Fruit fly (Drosophila melanogaster) whole organism, embryonic: ENCODE results near the gene flw.

Source experiments
- CG10209 ChIP-seq: fragments of 200-800 bp; sonication (Bioruptor generic); optimal IDR thresholded peaks from 3 replicates; lab custom pipeline; 2017; ENCODE audit warnings: missing biosample characterization, mild to moderate bottlenecking, missing genetic modification characterization, missing genetic modification reagents
- CG10959 ChIP-seq: fragments of 200-800 bp; sonication (Bioruptor generic); IDR thresholded peaks from 2 replicates; pipeline ENCODE4 v1.3.6; 2022; ENCODE audit warnings: missing biosample characterization, missing genetic modification characterization
- CG11695 ChIP-seq: fragments of 200-800 bp; sonication (Bioruptor generic); IDR thresholded peaks from 3 replicates; pipeline ENCODE4 v1.3.6; 2022; ENCODE audit warnings: missing biosample characterization, missing genetic modification characterization
- CG13287 ChIP-seq: fragments of 200-800 bp; sonication (Bioruptor generic); IDR thresholded peaks from 2 replicates; pipeline ENCODE4 v1.3.6; 2022; ENCODE audit warnings: missing biosample characterization, missing genetic modification characterization; ENCODE audit not compliant: partially characterized antibody
- CG13424 ChIP-seq: fragments of 200-800 bp; sonication (Bioruptor generic); optimal IDR thresholded peaks from 2 replicates; lab custom pipeline; 2019; ENCODE audit warnings: missing biosample characterization, mild to moderate bottlenecking, missing genetic modification characterization, moderate library complexity
- CG13894 ChIP-seq: fragments of 200-800 bp; sonication (Bioruptor generic); optimal IDR thresholded peaks from 3 replicates; lab custom pipeline; 2018; ENCODE audit warnings: missing biosample characterization, mild to moderate bottlenecking, missing genetic modification characterization, moderate library complexity
- CG15011 ChIP-seq: fragments of 200-800 bp; sonication (Bioruptor generic); optimal IDR thresholded peaks from 3 replicates; lab custom pipeline; 2018; ENCODE audit warnings: missing biosample characterization, mild to moderate bottlenecking, missing genetic modification characterization
- CG1647 ChIP-seq: fragments of 200-800 bp; sonication (Bioruptor generic); optimal IDR thresholded peaks from 3 replicates; lab custom pipeline; 2016; ENCODE audit warnings: missing biosample characterization, missing genetic modification characterization
- CG17359 ChIP-seq: fragments of 200-800 bp; sonication (Bioruptor generic); optimal IDR thresholded peaks from 3 replicates; lab custom pipeline; 2018; ENCODE audit warnings: missing biosample characterization, mild to moderate bottlenecking, missing genetic modification characterization, moderate library complexity
- CG17361 ChIP-seq: fragments of 200-800 bp; sonication (Bioruptor generic); IDR thresholded peaks from 3 replicates; pipeline ENCODE4 v1.3.6; 2022; ENCODE audit warnings: missing biosample characterization, missing genetic modification characterization
- CG18262 ChIP-seq: fragments of 200-800 bp; optimal IDR thresholded peaks from 3 replicates; lab custom pipeline; 2019; ENCODE audit warnings: missing biosample characterization, mild to moderate bottlenecking, missing genetic modification characterization, moderate library complexity
- CG2120 ChIP-seq: fragments of 200-800 bp; sonication (Bioruptor generic); optimal IDR thresholded peaks from 3 replicates; lab custom pipeline; 2016; ENCODE audit warnings: missing biosample characterization, missing genetic modification characterization
- CG34422 ChIP-seq: fragments of 200-800 bp; sonication (Bioruptor generic); IDR thresholded peaks from 3 replicates; pipeline ENCODE4 v1.3.6; 2022; ENCODE audit warnings: missing biosample characterization, missing genetic modification characterization
- CG6813 ChIP-seq: fragments of 200-800 bp; sonication (Bioruptor generic); optimal IDR thresholded peaks from 2 replicates; lab custom pipeline; 2017; ENCODE audit warnings: missing biosample characterization, missing genetic modification characterization, mild to moderate bottlenecking, moderate library complexity, missing genetic modification reagents
- CG7372 ChIP-seq: fragments of 200-800 bp; sonication (Bioruptor generic); IDR thresholded peaks from 2 replicates; pipeline ENCODE4 v1.3.6; 2022; ENCODE audit warnings: missing biosample characterization, missing genetic modification characterization
- CG9817 ChIP-seq: fragments of 200-800 bp; sonication (Bioruptor generic); optimal IDR thresholded peaks from 2 replicates; lab custom pipeline; 2018; ENCODE audit warnings: missing biosample characterization, mild to moderate bottlenecking, missing genetic modification characterization, moderate library complexity
- CG9932 ChIP-seq: fragments of 200-800 bp; sonication (Bioruptor generic); IDR thresholded peaks from 2 replicates; pipeline ENCODE4 v1.3.6; 2022; ENCODE audit warnings: missing biosample characterization, missing genetic modification characterization
- Deaf1 ChIP-seq: fragments of 200-800 bp; optimal IDR thresholded peaks from 3 replicates; lab custom pipeline; 2019; ENCODE audit warnings: missing biosample characterization, mild to moderate bottlenecking, missing genetic modification characterization, moderate library complexity
- Dek ChIP-seq: fragments of 200-800 bp; sonication (Bioruptor generic); optimal IDR thresholded peaks from 3 replicates; lab custom pipeline; 2019; ENCODE audit warnings: missing biosample characterization, mild to moderate bottlenecking, missing genetic modification characterization, moderate library complexity
- E2f1 ChIP-seq: fragments of 200-800 bp; sonication (Bioruptor generic); IDR thresholded peaks from 2 replicates; pipeline ENCODE4 v1.3.6; 2022; ENCODE audit warnings: missing biosample characterization, missing genetic modification characterization
- Fer1 ChIP-seq: fragments of 200-800 bp; sonication (Bioruptor generic); optimal IDR thresholded peaks from 2 replicates; lab custom pipeline; 2017; ENCODE audit warnings: missing biosample characterization, mild to moderate bottlenecking, missing genetic modification characterization
- HmgZ ChIP-seq: fragments of 200-800 bp; sonication (Bioruptor generic); optimal IDR thresholded peaks from 2 replicates; lab custom pipeline; 2018; ENCODE audit warnings: missing biosample characterization, mild to moderate bottlenecking, missing genetic modification characterization
- MBD-R2 ChIP-seq: fragments of 200-800 bp; sonication (Bioruptor generic); IDR thresholded peaks from 2 replicates; pipeline ENCODE4 v1.3.6; 2022; ENCODE audit warnings: missing biosample characterization, missing genetic modification characterization
- NC2β ChIP-seq: fragments of 200-800 bp; sonication (Bioruptor generic); optimal IDR thresholded peaks from 2 replicates; lab custom pipeline; 2016; ENCODE audit warnings: missing biosample characterization, missing genetic modification characterization
- Rfx ChIP-seq: fragments of 200-800 bp; sonication (Bioruptor generic); IDR thresholded peaks from 2 replicates; pipeline ENCODE4 v1.3.6; 2022; ENCODE audit warnings: missing biosample characterization, missing genetic modification characterization
- Ssrp ChIP-seq: fragments of 200-800 bp; sonication (Bioruptor generic); optimal IDR thresholded peaks from 2 replicates; lab custom pipeline; 2018; ENCODE audit warnings: missing biosample characterization, mild to moderate bottlenecking, missing genetic modification characterization, moderate library complexity
- TFAM ChIP-seq: fragments of 200-800 bp; sonication (Bioruptor generic); optimal IDR thresholded peaks from 2 replicates; lab custom pipeline; 2017; ENCODE audit warnings: missing biosample characterization, missing genetic modification characterization, inconsistent platforms
- Taf1 ChIP-seq: fragments of 200-800 bp; sonication (Bioruptor generic); IDR thresholded peaks from 2 replicates; pipeline ENCODE4 v1.3.6; 2022; ENCODE audit warnings: missing biosample characterization, missing genetic modification characterization
- Xrp1 ChIP-seq: fragments of 200-800 bp; sonication (Bioruptor generic); IDR thresholded peaks from 2 replicates; pipeline ENCODE4 v1.3.6; 2022; ENCODE audit warnings: missing biosample characterization, missing genetic modification characterization
- bab2 ChIP-seq: fragments of 200-800 bp; sonication (Bioruptor generic); optimal IDR thresholded peaks from 2 replicates; lab custom pipeline; 2016; ENCODE audit warnings: missing biosample characterization, missing genetic modification characterization
- dysf ChIP-seq: fragments of 200-800 bp; sonication (Bioruptor generic); IDR thresholded peaks from 3 replicates; pipeline ENCODE4 v1.3.6; 2022; ENCODE audit warnings: missing biosample characterization, missing genetic modification characterization
- gsb ChIP-seq: fragments of 200-800 bp; sonication (Bioruptor generic); IDR thresholded peaks from 2 replicates; pipeline ENCODE4 v1.3.6; 2022; ENCODE audit warnings: missing biosample characterization, missing genetic modification characterization
- klu ChIP-seq: fragments of 200-800 bp; sonication (Bioruptor generic); IDR thresholded peaks from 2 replicates; pipeline ENCODE4 v1.3.6; 2022; ENCODE audit warnings: missing biosample characterization, missing genetic modification characterization
- lab ChIP-seq: fragments of 200-800 bp; sonication (Bioruptor generic); optimal IDR thresholded peaks from 3 replicates; lab custom pipeline; 2017; ENCODE audit warnings: missing biosample characterization, missing genetic modification characterization, mild to moderate bottlenecking, moderate library complexity, missing genetic modification reagents
- lilli ChIP-seq: fragments of 200-800 bp; sonication (Bioruptor generic); optimal IDR thresholded peaks from 3 replicates; lab custom pipeline; 2016; ENCODE audit warnings: missing biosample characterization, missing genetic modification characterization
- lmd ChIP-seq: fragments of 200-800 bp; sonication (Bioruptor generic); IDR thresholded peaks from 2 replicates; pipeline ENCODE4 v1.3.6; 2022; ENCODE audit warnings: missing biosample characterization, missing genetic modification characterization
- lov ChIP-seq, 2 experiments: fragments of 200-800 bp in 1 of 2; fragments of >200 bp in 1 of 2; sonication (Bioruptor generic) in 1 of 2; IDR thresholded peaks in 1 of 2; optimal IDR thresholded peaks in 1 of 2; 2 replicates in 1 of 2; 3 replicates in 1 of 2; pipeline versions ENCODE4 v1.3.6 to Lab custom; 2017 to 2022; ENCODE audit warnings: missing biosample characterization in 1 of 2, missing genetic modification characterization in 1 of 2
- mirr ChIP-seq: fragments of 200-800 bp; sonication (Bioruptor generic); optimal IDR thresholded peaks from 3 replicates; lab custom pipeline; 2018; ENCODE audit warnings: missing biosample characterization, mild to moderate bottlenecking, missing genetic modification characterization
- pan ChIP-seq, 4 experiments: fragments of >200 bp in 3 of 4; fragments of 200-800 bp in 1 of 4; sonication (Bioruptor generic) in 1 of 4; optimal IDR thresholded peaks in 3 of 4; IDR thresholded peaks in 1 of 4; 2 replicates each; pipeline versions ENCODE4 v1.3.6 to Lab custom; 2017 to 2022; ENCODE audit warnings: missing biosample characterization in 2 of 4, missing genetic modification characterization in 2 of 4, mixed read lengths in 1 of 4
- prd ChIP-seq, 3 experiments: fragments of >200 bp in 2 of 3; fragments of 200-800 bp in 1 of 3; sonication (Bioruptor generic) in 1 of 3; optimal IDR thresholded peaks in 2 of 3; IDR thresholded peaks in 1 of 3; 2 replicates in 2 of 3; 3 replicates in 1 of 3; pipeline versions ENCODE4 v1.3.6 to Lab custom; 2017 to 2022; ENCODE audit warnings: missing biosample characterization in 1 of 3, missing genetic modification characterization in 1 of 3
- pum ChIP-seq: fragments of 200-800 bp; sonication (Bioruptor generic); optimal IDR thresholded peaks from 2 replicates; lab custom pipeline; 2016; ENCODE audit warnings: missing biosample characterization, missing genetic modification characterization
- ranshi ChIP-seq: fragments of 200-800 bp; sonication (Bioruptor generic); IDR thresholded peaks from 2 replicates; pipeline ENCODE4 v1.3.6; 2022; ENCODE audit warnings: missing biosample characterization, missing genetic modification characterization
- row ChIP-seq: fragments of 200-800 bp; sonication (Bioruptor generic); IDR thresholded peaks from 3 replicates; pipeline ENCODE4 v1.3.6; 2022; ENCODE audit warnings: missing biosample characterization, missing genetic modification characterization
- scrt ChIP-seq: fragments of 200-800 bp; sonication (Bioruptor generic); optimal IDR thresholded peaks from 2 replicates; lab custom pipeline; 2018; ENCODE audit warnings: missing biosample characterization, mild to moderate bottlenecking, missing genetic modification characterization, moderate library complexity
- sug ChIP-seq: fragments of 200-800 bp; optimal IDR thresholded peaks from 2 replicates; lab custom pipeline; 2019; ENCODE audit warnings: missing biosample characterization, mild to moderate bottlenecking, missing genetic modification characterization, moderate library complexity
- unpg ChIP-seq: fragments of 200-800 bp; sonication (Bioruptor generic); optimal IDR thresholded peaks from 3 replicates; lab custom pipeline; 2018; ENCODE audit warnings: missing biosample characterization, mild to moderate bottlenecking, missing genetic modification characterization, moderate library complexity
- zf30C ChIP-seq: fragments of 200-800 bp; sonication (Bioruptor generic); optimal IDR thresholded peaks from 3 replicates; lab custom pipeline; 2018; ENCODE audit warnings: missing biosample characterization, mild to moderate bottlenecking, missing genetic modification characterization

Gene flw

dm6 chrX:10397514-10398133 is 11.9 kb downstream of the flw start (continued):
- peak; percentile 43 for TF ChIP-seq CG2120 (GFP tag; lab: Kevin White, UChicago)
- peak; percentile 32; the same call in 1 of the 2 replicates for TF ChIP-seq klu
- 0 out of 2 replicates have a peak, but pooled peaks have one; percentile 18 for TF ChIP-seq gsb
- TF ChIP-seq Dek (tag; lab: Kevin White, UChicago) = peak; percentile 16
- TF ChIP-seq dysf (GFP tag; lab: Robert Waterston, UW) = peak; percentile 65; the same call in 2 of the 3 replicates
- TF ChIP-seq Rfx (GFP tag; lab: Robert Waterston, UW) = peak; percentile 71
- no peak for TF ChIP-seq pum (GFP tag; lab: Kevin White, UChicago)
- TF ChIP-seq CG9817 (tag; lab: Kevin White, UChicago) = peak; percentile 4
- no peak for TF ChIP-seq CG1647 (GFP tag; lab: Kevin White, UChicago)
- peak; percentile 14 for TF ChIP-seq Deaf1 (tag; lab: Kevin White, UChicago)
- 0 out of 2 replicates have a peak, but pooled peaks have one; percentile 38 for TF ChIP-seq Xrp1
- peak; percentile 34 for TF ChIP-seq scrt
- peak; percentile 6 for TF ChIP-seq CG15011 (GFP tag; lab: Kevin White, UChicago)
- TF ChIP-seq unpg = peak; percentile 35
- 0 out of 3 replicates have a peak, but pooled peaks have one; percentile 12 for TF ChIP-seq CG17361 (GFP tag; lab: Robert Waterston, UW)
- TF ChIP-seq sug (tag; lab: Kevin White, UChicago) = peak; percentile 46
- TF ChIP-seq CG10209 (GFP tag; lab: Kevin White, UChicago) = peak; percentile 31
- TF ChIP-seq CG10959 = no peak
- no peak for TF ChIP-seq prd (optimal IDR thresholded peaks at IDR 0.05; lab: Kevin White, UChicago)
- TF ChIP-seq prd (GFP tag; IDR thresholded peaks at IDR 0.05; lab: Robert Waterston, UW) = peak; percentile 50; the same call in 2 of the 3 replicates
- TF ChIP-seq lilli (GFP tag; lab: Kevin White, UChicago) = no peak
- TF ChIP-seq CG13424 = peak; percentile 29
- 0 out of 2 replicates have a peak, but pooled peaks have one; percentile 27 for TF ChIP-seq ranshi (GFP tag; lab: Robert Waterston, UW)
- TF ChIP-seq Fer1 = peak; percentile 43
- no peak for TF ChIP-seq bab2 (GFP tag; lab: Kevin White, UChicago)
- TF ChIP-seq lov (optimal IDR thresholded peaks at IDR 0.05; lab: Kevin White, UChicago) = no peak
- TF ChIP-seq lov (GFP tag; IDR thresholded peaks at IDR 0.05; lab: Robert Waterston, UW) = no peak
- peak; percentile 41; the same call in 1 of the 2 replicates for TF ChIP-seq E2f1
- TF ChIP-seq HmgZ = peak; percentile 1
- TF ChIP-seq CG9932 = peak; percentile 46
- no peak for TF ChIP-seq Ssrp
- peak; percentile 49 for TF ChIP-seq lmd (GFP tag; lab: Robert Waterston, UW)
- TF ChIP-seq CG11695 (GFP tag; lab: Robert Waterston, UW) = peak; percentile 62; the same call in 2 of the 3 replicates
- no peak for TF ChIP-seq CG6813 (GFP tag; lab: Kevin White, UChicago)
- TF ChIP-seq CG13287 (GFP tag; lab: Robert Waterston, UW) = no peak
- TF ChIP-seq mirr (GFP tag; lab: Kevin White, UChicago) = peak; percentile 48
- no peak for TF ChIP-seq TFAM
- TF ChIP-seq CG18262 = peak; percentile 26
- 0 out of 2 replicates have a peak, but pooled peaks have one; percentile 29 for TF ChIP-seq CG7372 (GFP tag; lab: Robert Waterston, UW)
- peak; percentile 30; the same call in 1 of the 2 replicates for TF ChIP-seq MBD-R2 (GFP tag; lab: Robert Waterston, UW)
- TF ChIP-seq Taf1 (GFP tag; lab: Robert Waterston, UW) = peak; percentile 30; the same call in 1 of the 2 replicates
- peak; percentile 35 for TF ChIP-seq CG17359 (tag; lab: Kevin White, UChicago)
- 0 out of 3 replicates have a peak, but pooled peaks have one; percentile 41 for TF ChIP-seq CG34422 (GFP tag; lab: Robert Waterston, UW)
- TF ChIP-seq CG13894 (tag; lab: Kevin White, UChicago) = peak; percentile 4
- TF ChIP-seq row (GFP tag; lab: Robert Waterston, UW) = peak; percentile 82
- peak; percentile 56 for TF ChIP-seq lab
- TF ChIP-seq NC2β (GFP tag; lab: Kevin White, UChicago) = no peak
- no peak for TF ChIP-seq zf30C (GFP tag; lab: Kevin White, UChicago)
- TF ChIP-seq pan (optimal IDR thresholded peaks at IDR 0.05; lab: Kevin White, UChicago) = no peak
- TF ChIP-seq pan (GFP tag; optimal IDR thresholded peaks at IDR 0.05 in 1 of 2, IDR thresholded peaks at IDR 0.05 in 1 of 2) = peak in 1 of 2 experiments; percentile 70
